Worm (Caenorhabditis elegans) whole organism, late embryonic: ENCODE data around the gene ints-9.

ENCODE experiments used
- hlh-30 ChIP-seq: sonication (generic microtip); optimal IDR thresholded peaks from 2 replicates; lab custom pipeline; 2017; ENCODE audit warnings: antibody characterized with exemption, missing genetic modification characterization, missing compliant biosample characterization; ENCODE audit not compliant: insufficient read depth
- nfya-1 ChIP-seq: sonication (generic microtip); optimal IDR thresholded peaks from 2 replicates; lab custom pipeline; 2017; ENCODE audit warnings: missing genetic modification characterization, mild to moderate bottlenecking, missing compliant biosample characterization, antibody characterized with exemption, moderate library complexity
- nhr-11 ChIP-seq: fragments of 150-350 bp; optimal IDR thresholded peaks from 2 replicates; lab custom pipeline; 2014; ENCODE audit warnings: missing biosample characterization, missing genetic modification characterization

DNA sequence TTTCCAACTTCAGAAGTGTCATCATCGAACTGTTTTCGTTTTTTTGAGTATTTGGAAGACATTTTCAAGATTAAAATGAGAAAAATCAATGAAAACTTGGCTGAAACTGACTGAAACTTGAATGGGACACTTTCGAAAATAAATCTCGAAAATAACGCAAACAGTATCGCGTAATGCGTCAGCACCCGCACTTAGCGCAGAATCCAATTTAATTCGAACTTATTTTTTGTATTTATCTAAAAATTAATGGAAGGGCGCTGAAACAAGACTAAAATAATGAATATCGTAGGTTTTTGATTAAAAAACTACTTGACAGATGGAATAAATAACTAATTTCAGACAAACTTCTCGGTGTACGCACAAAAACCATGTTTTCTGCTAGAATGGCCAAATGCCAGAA lies at the start of gene ints-9, which contains the start of gene snu-66:
- TF ChIP-seq nhr-11 (tag; lab: Kevin White, UChicago) (no peak), nfya-1 (tag; lab: Kevin White, UChicago) (no peak), hlh-30 (no peak)
